Worm (Caenorhabditis elegans) whole organism, late embryonic: ENCODE measurements around the gene hrg-3.

ENCODE experiments used
- F13H6.1 ChIP-seq: sonication (generic microtip); optimal IDR thresholded peaks from 2 replicates; lab custom pipeline; 2016; ENCODE audit warnings: missing genetic modification characterization, missing compliant biosample characterization
- K02D7.2 ChIP-seq: sonication (generic microtip); optimal IDR thresholded peaks from 2 replicates; lab custom pipeline; 2017; ENCODE audit warnings: mild to moderate bottlenecking, missing genetic modification characterization, missing compliant biosample characterization
- Y22D7AL.16 ChIP-seq: sonication (generic microtip); optimal IDR thresholded peaks from 2 replicates; lab custom pipeline; 2016; ENCODE audit warnings: missing genetic modification characterization, missing compliant biosample characterization
- ceh-19 ChIP-seq: fragments of 200-800 bp; sonication (Bioruptor generic); optimal IDR thresholded peaks from 2 replicates; lab custom pipeline; 2018; ENCODE audit warnings: mild to moderate bottlenecking, missing genetic modification characterization, missing compliant biosample characterization
- elt-4 ChIP-seq: sonication (generic microtip); optimal IDR thresholded peaks from 2 replicates; lab custom pipeline; 2016; ENCODE audit warnings: missing genetic modification characterization, missing compliant biosample characterization
- eyg-1 ChIP-seq: sonication (generic microtip); optimal IDR thresholded peaks from 2 replicates; lab custom pipeline; 2016; ENCODE audit warnings: missing genotype, missing genetic modification characterization, missing compliant biosample characterization
- gmeb-2 ChIP-seq: sonication (generic microtip); optimal IDR thresholded peaks from 2 replicates; lab custom pipeline; 2016; ENCODE audit warnings: missing genetic modification characterization, inconsistent platforms, missing compliant biosample characterization
- pha-4 ChIP-seq: fragments of 150-350 bp; optimal IDR thresholded peaks from 2 replicates; lab custom pipeline; 2018; ENCODE audit warnings: missing biosample characterization, missing genetic modification reagents, missing genetic modification characterization
- pros-1 ChIP-seq: fragments of 150-350 bp; optimal IDR thresholded peaks from 2 replicates; lab custom pipeline; 2014; ENCODE audit warnings: missing biosample characterization, missing genetic modification reagents, missing genetic modification characterization

DNA sequence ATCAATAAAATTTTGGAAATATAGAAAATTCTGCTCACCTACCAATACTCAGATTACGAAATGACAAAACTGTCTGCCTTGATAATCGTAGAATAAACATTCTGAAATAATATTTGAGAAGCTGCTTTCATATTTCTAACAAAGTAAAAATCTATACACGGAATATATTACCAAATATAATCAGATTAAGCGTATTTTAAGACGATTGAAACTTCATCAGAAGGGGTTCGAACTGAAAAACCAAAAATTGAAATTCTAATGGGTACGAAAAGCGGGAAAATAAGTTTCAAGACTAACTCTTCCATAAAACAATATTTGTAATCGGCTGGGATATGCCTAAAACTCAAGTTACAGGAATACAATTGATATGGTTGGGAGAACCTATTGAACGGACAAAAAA, 23.1 kb downstream of the hrg-3 start, which contains the start of gene F46B6.4:
- no peak for TF ChIP-seq ceh-19 (GFP tag; lab: Kevin White, UChicago)
- no peak for TF ChIP-seq gmeb-2 (tag; lab: Kevin White, UChicago)
- TF ChIP-seq F13H6.1 (tag; lab: Kevin White, UChicago): no peak
- TF ChIP-seq elt-4 (tag; lab: Kevin White, UChicago): no peak
- TF ChIP-seq eyg-1 (tag; lab: Kevin White, UChicago): no peak
- no peak for TF ChIP-seq pha-4 (tag; lab: Kevin White, UChicago)
- TF ChIP-seq Y22D7AL.16: no peak
- no peak for TF ChIP-seq pros-1 (tag; lab: Kevin White, UChicago)
- TF ChIP-seq K02D7.2 (tag; lab: Kevin White, UChicago): no peak
